Fruit fly (Drosophila melanogaster) Kc167 (cell line): ENCODE data around the gene kat80.

Source experiments
- Myc ChIP-seq: fragments of >200 bp; optimal IDR thresholded peaks from 2 replicates; lab custom pipeline; 2017; ENCODE audit warnings: missing external identifiers
- Sin3A ChIP-seq: fragments of >200 bp; optimal IDR thresholded peaks from 2 replicates; lab custom pipeline; 2018; ENCODE audit warnings: missing external identifiers
- h ChIP-seq: fragments of >200 bp; optimal IDR thresholded peaks from 3 replicates; lab custom pipeline; 2018; ENCODE audit warnings: missing external identifiers
- insv ChIP-seq: fragments of >200 bp; optimal IDR thresholded peaks from 3 replicates; lab custom pipeline; 2018; ENCODE audit warnings: missing external identifiers
- ttk ChIP-seq: sonication (Bioruptor generic); optimal IDR thresholded peaks from 2 replicates; lab custom pipeline; 2017; ENCODE audit warnings: missing external identifiers

dm6 chrX:16244731-16245130 lies 31.2 kb downstream of the kat80 start:
- TF ChIP-seq ttk (lab: Kevin White, UChicago) (no peak), h (lab: Kevin White, UChicago) (no peak), insv (lab: Kevin White, UChicago) (no peak), Sin3A (lab: Kevin White, UChicago) (no peak), Myc (lab: Kevin White, UChicago) (no peak)
